Worm (Caenorhabditis elegans): ENCODE data around the gene Y69A2AR.23.

Y69A2AR.23 gene

ce11 chrIV:2581483-2581882, 30.0 kb upstream of the Y69A2AR.23 start, which contains the start of gene nhr-242:
nhr-242 (minus strand) TSS chrIV:2581583.
- TF ChIP-seq nhr-20 (tag; optimal IDR thresholded peaks at IDR 0.05) (no peak), ceh-82 (tag; optimal IDR thresholded peaks at IDR 0.05) (no peak), nhr-90 (tag; optimal IDR thresholded peaks at IDR 0.05; ENCODE audit: poor library complexity) (no peak), unc-86 (tag; optimal IDR thresholded peaks at IDR 0.05) (no peak), sox-4 (tag; optimal IDR thresholded peaks at IDR 0.05) (no peak), mep-1 (tag; optimal IDR thresholded peaks at IDR 0.05) (no peak), mef-2 (tag; optimal IDR thresholded peaks at IDR 0.05) (no peak), nhr-237 (tag; optimal IDR thresholded peaks at IDR 0.05) (no peak), alr-1 (tag; optimal IDR thresholded peaks at IDR 0.05; ENCODE audit: borderline replicate concordance) (no peak), swsn-7 (tag; optimal IDR thresholded peaks at IDR 0.05) (no peak), pax-3 (tag; optimal IDR thresholded peaks at IDR 0.05) (no peak), ets-5 (GFP tag; IDR thresholded peaks at IDR 0.05) (no peak), hpl-2 (GFP tag; optimal IDR thresholded peaks at IDR 0.05) (no peak)

ce11 chrIV:2573122-2573521, 21.6 kb upstream of the Y69A2AR.23 start:
- TF ChIP-seq nhr-47 (tag; optimal IDR thresholded peaks at IDR 0.05) (no peak), unc-30 (tag; optimal IDR thresholded peaks at IDR 0.05) (no peak), C16A3.4 (tag; optimal IDR thresholded peaks at IDR 0.05) (no peak), unc-86 (tag; optimal IDR thresholded peaks at IDR 0.05) (no peak)

ce11 chrIV:2572107-2572506, 20.6 kb upstream of the Y69A2AR.23 start, which contains the start of gene Y69A2AR.51:
Y69A2AR.51 (plus strand) TSS chrIV:2572407.
- TF ChIP-seq ceh-88 (GFP tag; IDR thresholded peaks at IDR 0.05) (no peak), ets-5 (GFP tag; IDR thresholded peaks at IDR 0.05) (no peak), nhr-90 (tag; optimal IDR thresholded peaks at IDR 0.05; ENCODE audit: poor library complexity) (no peak), hpl-2 (GFP tag; optimal IDR thresholded peaks at IDR 0.05) (no peak), elt-2 (tag; optimal IDR thresholded peaks at IDR 0.05) (no peak), nhr-28 (tag; optimal IDR thresholded peaks at IDR 0.05) (no peak), fkh-8 (tag; optimal IDR thresholded peaks at IDR 0.05) (no peak), fkh-10 (GFP tag; optimal IDR thresholded peaks at IDR 0.05) (no peak), efl-1 (optimal IDR thresholded peaks at IDR 0.05) (no peak), efl-1 (GFP tag; optimal IDR thresholded peaks at IDR 0.05 in 1 of 2) (no peak), pax-3 (tag; optimal IDR thresholded peaks at IDR 0.05) (no peak), hlh-4 (tag; optimal IDR thresholded peaks at IDR 0.05) (no peak), ces-1 (GFP tag; optimal IDR thresholded peaks at IDR 0.05) (no peak), elt-3 (tag; optimal IDR thresholded peaks at IDR 0.05) (no peak), egl-27 (tag; optimal IDR thresholded peaks at IDR 0.05) (no peak), zag-1 (tag; optimal IDR thresholded peaks at IDR 0.05) (no peak), tbx-2 (tag; optimal IDR thresholded peaks at IDR 0.05) (no peak)

ce11 chrIV:2568267-2568666, 16.8 kb upstream of the Y69A2AR.23 start, which contains the start of the genes Y69A2AR.25 and Y69A2AR.12:
Y69A2AR.25 (minus strand) TSS chrIV:2568367.
Y69A2AR.12 (plus strand) TSS chrIV:2568614.
- TF ChIP-seq ets-5 (GFP tag; IDR thresholded peaks at IDR 0.05) = no peak
- no peak for TF ChIP-seq swsn-7 (tag; optimal IDR thresholded peaks at IDR 0.05)
- TF ChIP-seq C04F5.9 (tag; optimal IDR thresholded peaks at IDR 0.05) = no peak
- no peak for TF ChIP-seq efl-1 (optimal IDR thresholded peaks at IDR 0.05)
- no peak for TF ChIP-seq efl-1 (GFP tag; optimal IDR thresholded peaks at IDR 0.05 in 1 of 2)
- TF ChIP-seq aha-1 (tag; optimal IDR thresholded peaks at IDR 0.05) = no peak
- no peak for TF ChIP-seq aly-2 (tag; optimal IDR thresholded peaks at IDR 0.05)
- no peak for TF ChIP-seq C16A3.4 (tag; optimal IDR thresholded peaks at IDR 0.05)
- no peak for TF ChIP-seq ama-1 (optimal IDR thresholded peaks at IDR 0.05)
- no peak for TF ChIP-seq pag-3 (tag; optimal IDR thresholded peaks at IDR 0.05; ENCODE audit: borderline replicate concordance, insufficient read depth)
- no peak for TF ChIP-seq C34B4.2 (tag; optimal IDR thresholded peaks at IDR 0.05)
- TF ChIP-seq blmp-1 (tag; optimal IDR thresholded peaks at IDR 0.05) = no peak
- TF ChIP-seq Y116A8C.19 (tag; optimal IDR thresholded peaks at IDR 0.05; ENCODE audit: borderline replicate concordance) = no peak
- TF ChIP-seq snpc-4 (tag; optimal IDR thresholded peaks at IDR 0.05) = no peak
- TF ChIP-seq nhr-237 (tag; optimal IDR thresholded peaks at IDR 0.05) = no peak
- no peak for TF ChIP-seq nhr-71 (tag; optimal IDR thresholded peaks at IDR 0.05)
- TF ChIP-seq nhr-28 (tag; optimal IDR thresholded peaks at IDR 0.05) = no peak
- no peak for TF ChIP-seq lir-3 (tag; optimal IDR thresholded peaks at IDR 0.05; ENCODE audit: poor library complexity)
- TF ChIP-seq sup-37 (GFP tag; optimal IDR thresholded peaks at IDR 0.05) = no peak
- TF ChIP-seq nhr-85 (tag) = no peak
